Fruit fly (Drosophila melanogaster): ENCODE measurements around the gene MagR.

MagR gene

DNA sequence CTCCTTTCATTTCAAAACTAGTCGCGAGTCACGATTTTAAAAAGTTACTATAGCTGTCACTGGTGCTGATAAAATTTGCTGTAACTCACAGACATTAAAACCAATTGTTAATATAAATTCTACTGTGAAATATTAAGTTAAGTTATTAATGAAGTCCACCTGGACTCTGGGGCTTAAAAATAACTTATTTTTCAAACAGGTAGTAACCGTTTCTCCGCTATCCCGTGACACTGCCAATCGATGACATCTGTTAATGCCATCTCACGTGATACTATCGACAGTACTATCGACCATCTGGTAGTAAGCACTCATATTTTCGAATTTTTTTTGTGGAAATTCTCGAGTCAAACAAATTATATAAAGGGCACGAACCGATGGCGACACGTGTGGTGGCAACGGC, at the start of gene MagR, which contains the start of gene CG12379:
TSS of gene MagR (plus strand) at position 276 of the 400 bp plus-strand sequence.
TSS of gene CG12379 (minus strand) at position 2 of the 400 bp plus-strand sequence.
- TF ChIP-seq H15 (GFP tag; IDR thresholded peaks at IDR 0.05) (no peak; the same call in 2 of the 3 replicates), CG1024 (GFP tag; IDR thresholded peaks at IDR 0.05) (no peak), her (GFP tag; optimal IDR thresholded peaks at IDR 0.05) (no peak), CG31365 (tag; optimal IDR thresholded peaks at IDR 0.05) (no peak), CG14860 (GFP tag; IDR thresholded peaks at IDR 0.05; ENCODE audit: partially characterized antibody) (peak; percentile 77), luna (GFP tag; optimal IDR thresholded peaks at IDR 0.05) (no peak), croc (GFP tag; conservative IDR thresholded peaks at IDR 0.05) (no peak; the same call in 2 of the 3 replicates), HLHmδ (GFP tag; optimal IDR thresholded peaks at IDR 0.05) (no peak), dpn (GFP tag; optimal IDR thresholded peaks at IDR 0.05) (peak; percentile 53 to 71), CG4730 (GFP tag; IDR thresholded peaks at IDR 0.05) (no peak), tup (GFP tag; optimal IDR thresholded peaks at IDR 0.05) (no peak), twi (tag; optimal IDR thresholded peaks at IDR 0.05) (peak; percentile 76), lab (GFP tag; optimal IDR thresholded peaks at IDR 0.05) (no peak), Fer1 (GFP tag; optimal IDR thresholded peaks at IDR 0.05) (peak; percentile 67), gcm2 (GFP tag; optimal IDR thresholded peaks at IDR 0.05) (peak; percentile 5), CG3838 (GFP tag; optimal IDR thresholded peaks at IDR 0.05) (no peak), fu2 (GFP tag; optimal IDR thresholded peaks at IDR 0.05) (peak; percentile 27), toy (GFP tag; IDR thresholded peaks at IDR 0.05) (no peak), trh (GFP tag; optimal IDR thresholded peaks at IDR 0.05) (no peak), jigr1 (GFP tag; IDR thresholded peaks at IDR 0.05) (no peak), CG14050 (GFP tag; IDR thresholded peaks at IDR 0.05) (no peak), MESR4 (GFP tag; optimal IDR thresholded peaks at IDR 0.05) (no peak), CG3281 (GFP tag; optimal IDR thresholded peaks at IDR 0.05) (no peak), Ets65A (GFP tag) (peak; percentile 71), Dp (GFP tag; optimal IDR thresholded peaks at IDR 0.05) (peak; percentile 36), Lim3 (GFP tag; IDR thresholded peaks at IDR 0.05) (no peak), CG32767 (GFP tag; IDR thresholded peaks at IDR 0.05) (no peak), CG18599 (GFP tag; optimal IDR thresholded peaks at IDR 0.05) (no peak), yki (optimal IDR thresholded peaks at IDR 0.05) (no peak), lilli (GFP tag; optimal IDR thresholded peaks at IDR 0.05) (peak; percentile 82), Sox102F (GFP tag; optimal IDR thresholded peaks at IDR 0.05) (no peak), zen (tag; optimal IDR thresholded peaks at IDR 0.05) (peak; percentile 50), CG10462 (GFP tag; optimal IDR thresholded peaks at IDR 0.05) (no peak), Dip3 (GFP tag; optimal IDR thresholded peaks at IDR 0.05) (peak; percentile 34), CG6254 (GFP tag; optimal IDR thresholded peaks at IDR 0.05) (no peak), amos (GFP tag; IDR thresholded peaks at IDR 0.05; ENCODE audit: partially characterized antibody) (peak; percentile 78), CG42726 (GFP tag; IDR thresholded peaks at IDR 0.05; ENCODE audit: partially characterized antibody) (peak; percentile 62; the same call in 1 of the 2 replicates), CG11723 (GFP tag; optimal IDR thresholded peaks at IDR 0.05) (no peak), Sin3A (optimal IDR thresholded peaks at IDR 0.05) (peak; percentile 58), chif (GFP tag; optimal IDR thresholded peaks at IDR 0.05) (peak; percentile 8 to 29), dmrt99B (tag; optimal IDR thresholded peaks at IDR 0.05) (no peak), vnd (GFP tag; IDR thresholded peaks at IDR 0.05; ENCODE audit: partially characterized antibody) (peak; percentile 75), CG10321 (GFP tag; IDR thresholded peaks at IDR 0.05) (no peak), Nf-YB (GFP tag; optimal IDR thresholded peaks at IDR 0.05) (no peak), zfh2 (GFP tag; optimal IDR thresholded peaks at IDR 0.05) (peak; percentile 64), Trl (optimal IDR thresholded peaks at IDR 0.05) (no peak), Trl (GFP tag; optimal IDR thresholded peaks at IDR 0.05) (peak; percentile 40), crc (GFP tag; optimal IDR thresholded peaks at IDR 0.05) (peak; percentile 35), HLH3B (GFP tag; IDR thresholded peaks at IDR 0.05) (no peak), esg (GFP tag; conservative IDR thresholded peaks at IDR 0.05) (peak; percentile 51; the same call in 1 of the 2 replicates), nerfin-1 (tag; optimal IDR thresholded peaks at IDR 0.05) (peak; percentile 79), CG8924 (tag; optimal IDR thresholded peaks at IDR 0.05) (peak; percentile 48)

All from whole organism, embryonic.